Worm (Caenorhabditis elegans) whole organism, young adult: ENCODE results near the gene C06E4.5.

ENCODE experiments used
- D2030.7 ChIP-seq: fragments of 200-800 bp; sonication (Bioruptor generic); IDR thresholded peaks from 2 replicates; pipeline ENCODE4 v1.3.6; 2022; ENCODE audit warnings: missing genetic modification reagents, missing genetic modification characterization, missing compliant biosample characterization
- F10E7.11 ChIP-seq: sonication (generic microtip); optimal IDR thresholded peaks from 2 replicates; lab custom pipeline; 2017; ENCODE audit warnings: mild to moderate bottlenecking, missing genetic modification characterization, moderate library complexity, missing compliant biosample characterization
- F23B12.7 ChIP-seq: sonication (generic microtip); optimal IDR thresholded peaks from 2 replicates; lab custom pipeline; 2017; ENCODE audit warnings: missing genetic modification characterization, mild to moderate bottlenecking, missing compliant biosample characterization, antibody characterized with exemption, moderate library complexity; ENCODE audit not compliant: insufficient read depth
- F49E8.2 ChIP-seq: sonication (generic microtip); optimal IDR thresholded peaks from 3 replicates; lab custom pipeline; 2017; ENCODE audit warnings: missing genetic modification characterization, mild to moderate bottlenecking, missing compliant biosample characterization, antibody characterized with exemption, moderate library complexity; ENCODE audit not compliant: insufficient read depth
- Y53G8AR.9 ChIP-seq: fragments of 200-800 bp; sonication (Bioruptor generic); conservative IDR thresholded peaks from 2 replicates; pipeline ENCODE4 v1.3.6; 2022; ENCODE audit warnings: missing genetic modification reagents, missing genetic modification characterization, missing compliant biosample characterization
- Y56A3A.18 ChIP-seq: fragments of 200-800 bp; sonication (Bioruptor generic); IDR thresholded peaks from 2 replicates; pipeline ENCODE4 v1.3.6; 2022; ENCODE audit warnings: missing genetic modification reagents, missing genetic modification characterization, missing compliant biosample characterization
- ama-1 ChIP-seq, 3 experiments: fragments of 150-350 bp in 1 of 3; sonication (generic microtip) in 2 of 3; optimal IDR thresholded peaks; 2 replicates each; lab custom pipeline; 2014 to 2018; ENCODE audit warnings: missing biosample characterization in 2 of 3, missing genetic modification characterization in 2 of 3, missing genetic modification reagents in 2 of 3
- aptf-2 ChIP-seq: fragments of 200-800 bp; sonication (Bioruptor generic); conservative IDR thresholded peaks from 2 replicates; pipeline ENCODE4 v1.3.6; 2022; ENCODE audit warnings: missing genetic modification reagents, missing genetic modification characterization, missing compliant biosample characterization
- athp-1 ChIP-seq: sonication (generic microtip); optimal IDR thresholded peaks from 2 replicates; lab custom pipeline; 2017; ENCODE audit warnings: mild to moderate bottlenecking, missing genetic modification characterization, missing compliant biosample characterization
- attf-6 ChIP-seq: fragments of 200-800 bp; sonication (Bioruptor generic); IDR thresholded peaks from 2 replicates; pipeline ENCODE4 v1.3.6; 2022; ENCODE audit warnings: missing genetic modification reagents, missing genetic modification characterization, missing compliant biosample characterization
- ceh-91 ChIP-seq: fragments of 200-800 bp; sonication (Bioruptor generic); IDR thresholded peaks from 2 replicates; pipeline ENCODE4 v1.3.6; 2022; ENCODE audit warnings: missing genetic modification reagents, missing genetic modification characterization, missing compliant biosample characterization
- die-1 ChIP-seq: sonication (generic microtip); optimal IDR thresholded peaks from 2 replicates; lab custom pipeline; 2016; ENCODE audit warnings: missing genotype, mild to moderate bottlenecking, missing genetic modification characterization, missing compliant biosample characterization
- dpff-1 ChIP-seq: sonication (generic microtip); optimal IDR thresholded peaks from 2 replicates; lab custom pipeline; 2017; ENCODE audit warnings: mild to moderate bottlenecking, missing genetic modification characterization, missing compliant biosample characterization
- efl-1 ChIP-seq: fragments of 150-350 bp; optimal IDR thresholded peaks from 2 replicates; lab custom pipeline; 2014; ENCODE audit warnings: missing biosample characterization, missing genetic modification reagents, missing genetic modification characterization
- egl-44 ChIP-seq: fragments of 200-800 bp; sonication (Bioruptor generic); IDR thresholded peaks from 2 replicates; pipeline ENCODE4 v1.3.6; 2022; ENCODE audit warnings: missing genetic modification reagents, missing genetic modification characterization, missing compliant biosample characterization
- hmg-1.2 ChIP-seq: fragments of 200-800 bp; sonication (Bioruptor generic); IDR thresholded peaks from 2 replicates; pipeline ENCODE4 v1.3.6; 2022; ENCODE audit warnings: missing genetic modification reagents, missing genetic modification characterization, missing compliant biosample characterization
- hmg-20 ChIP-seq: fragments of 200-800 bp; sonication (Bioruptor generic); IDR thresholded peaks from 2 replicates; pipeline ENCODE4 v1.3.6; 2022; ENCODE audit warnings: missing genetic modification reagents, missing genetic modification characterization, missing compliant biosample characterization
- lsy-27 ChIP-seq: sonication (generic microtip); optimal IDR thresholded peaks from 2 replicates; lab custom pipeline; 2017; ENCODE audit warnings: missing genetic modification characterization, mild to moderate bottlenecking, missing compliant biosample characterization, antibody characterized with exemption, missing genotype, borderline replicate concordance; ENCODE audit not compliant: insufficient read depth
- madf-6 ChIP-seq: fragments of 200-800 bp; sonication (Bioruptor generic); IDR thresholded peaks from 2 replicates; pipeline ENCODE4 v1.3.6; 2022; ENCODE audit warnings: missing genetic modification reagents, missing genetic modification characterization, missing compliant biosample characterization
- madf-8 ChIP-seq: fragments of 200-800 bp; sonication (Bioruptor generic); conservative IDR thresholded peaks from 2 replicates; pipeline ENCODE4 v1.3.6; 2022; ENCODE audit warnings: missing genetic modification reagents, missing genetic modification characterization, missing compliant biosample characterization
- mxl-1 ChIP-seq: sonication (generic microtip); optimal IDR thresholded peaks from 2 replicates; lab custom pipeline; 2016; ENCODE audit warnings: missing genetic modification characterization, missing compliant biosample characterization
- nhr-179 ChIP-seq: sonication (generic microtip); optimal IDR thresholded peaks from 2 replicates; lab custom pipeline; 2016; ENCODE audit warnings: mild to moderate bottlenecking, missing genetic modification characterization, missing compliant biosample characterization
- nhr-80 ChIP-seq: sonication (generic microtip); optimal IDR thresholded peaks from 2 replicates; lab custom pipeline; 2016; ENCODE audit warnings: missing genetic modification characterization, missing compliant biosample characterization
- pha-4 ChIP-seq: fragments of 150-350 bp; sonication (generic microtip); optimal IDR thresholded peaks from 2 replicates; lab custom pipeline; 2014; ENCODE audit warnings: missing biosample characterization, missing genetic modification reagents, missing genetic modification characterization
- snpc-1.1 ChIP-seq: sonication (generic microtip); optimal IDR thresholded peaks from 2 replicates; lab custom pipeline; 2017; ENCODE audit warnings: missing genetic modification characterization, mild to moderate bottlenecking, missing compliant biosample characterization, antibody characterized with exemption, moderate library complexity, missing genotype, missing genetic modification reagents; ENCODE audit not compliant: insufficient read depth
- snpc-1.3 ChIP-seq: sonication (generic microtip); optimal IDR thresholded peaks from 2 replicates; lab custom pipeline; 2017; ENCODE audit warnings: missing genetic modification characterization, mild to moderate bottlenecking, missing compliant biosample characterization, antibody characterized with exemption, moderate library complexity, missing genotype, missing genetic modification reagents; ENCODE audit not compliant: insufficient read depth
- tbx-9 ChIP-seq: sonication (generic microtip); optimal IDR thresholded peaks from 2 replicates; lab custom pipeline; 2016; ENCODE audit warnings: borderline replicate concordance, missing genetic modification characterization, inconsistent platforms, missing compliant biosample characterization
- unc-130 ChIP-seq: sonication (generic microtip); optimal IDR thresholded peaks from 2 replicates; lab custom pipeline; 2016; ENCODE audit warnings: missing genetic modification reagents, missing genetic modification characterization, missing compliant biosample characterization
- xnd-1 ChIP-seq: sonication (generic microtip); optimal IDR thresholded peaks from 2 replicates; lab custom pipeline; 2016; ENCODE audit warnings: missing genotype, missing genetic modification reagents, missing genetic modification characterization, missing compliant biosample characterization

C06E4.5 gene

ce11 chrIV:7211313-7211712, 43.5 kb upstream of the C06E4.5 start:
- TF ChIP-seq die-1 (tag; lab: Kevin White, UChicago), result peak; percentile 5
- TF ChIP-seq aptf-2 (GFP tag; lab: Robert Waterston, UW), result peak; percentile 83
- peak; percentile 67 for TF ChIP-seq madf-8
- no peak for TF ChIP-seq dpff-1 (tag; lab: Kevin White, UChicago)
- TF ChIP-seq attf-6 (GFP tag; lab: Robert Waterston, UW), result no peak
- TF ChIP-seq madf-6 (GFP tag; lab: Robert Waterston, UW), result peak; percentile 90
- peak; percentile 81 for TF ChIP-seq efl-1 (GFP tag; lab: Kevin White, UChicago)
- peak; percentile 42 for TF ChIP-seq xnd-1 (tag; lab: Kevin White, UChicago)
- 0 out of 2 replicates have a peak, but pooled peaks have one; percentile 16 for TF ChIP-seq ceh-91 (GFP tag; lab: Robert Waterston, UW)
- peak; percentile 38; the same call in 1 of the 2 replicates for TF ChIP-seq hmg-1.2

ce11 chrIV:7212769-7213168, 42.0 kb upstream of the C06E4.5 start:
- TF ChIP-seq nhr-80 (tag; lab: Kevin White, UChicago) (peak; percentile 37), ama-1 (optimal IDR thresholded peaks at IDR 0.05; lab: Kevin White, UChicago) (no peak), ama-1 (GFP tag; optimal IDR thresholded peaks at IDR 0.05; lab: Kevin White, UChicago) (no peak), F49E8.2 (no peak), unc-130 (no peak)

- no peak for TF ChIP-seq ama-1 (optimal IDR thresholded peaks at IDR 0.05; lab: Kevin White, UChicago)
- TF ChIP-seq ama-1 (GFP tag; optimal IDR thresholded peaks at IDR 0.05; lab: Kevin White, UChicago), result no peak
- no peak for TF ChIP-seq hmg-20 (GFP tag; lab: Robert Waterston, UW)
Observed at ce11 chrIV:7216210-7216609, 38.6 kb upstream of the C06E4.5 start.

ce11 chrIV:7219398-7220087, 35.2 kb upstream of the C06E4.5 start, which contains the start of the genes glb-23 and R13A1.1:
TSS of gene glb-23 (minus strand) at chrIV:7219498.
TSS of gene R13A1.1 (plus strand) at chrIV:7220037.
- TF ChIP-seq pha-4 (tag; lab: Kevin White, UChicago) (no peak), snpc-1.1 (tag; lab: Kevin White, UChicago) (no peak), D2030.7 (GFP tag; lab: Robert Waterston, UW) (no peak), mxl-1 (no peak), athp-1 (tag; lab: Kevin White, UChicago) (no peak), ama-1 (optimal IDR thresholded peaks at IDR 0.05; lab: Kevin White, UChicago) (no peak), ama-1 (GFP tag; optimal IDR thresholded peaks at IDR 0.05; lab: Kevin White, UChicago) (no peak), efl-1 (GFP tag; lab: Kevin White, UChicago) (no peak), tbx-9 (tag; lab: Kevin White, UChicago) (no peak), Y56A3A.18 (GFP tag; lab: Robert Waterston, UW) (no peak), nhr-179 (tag; lab: Kevin White, UChicago) (no peak), xnd-1 (tag; lab: Kevin White, UChicago) (no peak), ceh-91 (GFP tag; lab: Robert Waterston, UW) (no peak), egl-44 (GFP tag; lab: Robert Waterston, UW) (no peak), F10E7.11 (tag; lab: Kevin White, UChicago) (no peak), snpc-1.3 (tag; lab: Kevin White, UChicago) (no peak), Y53G8AR.9 (GFP tag; lab: Robert Waterston, UW) (no peak), F23B12.7 (tag; lab: Kevin White, UChicago) (no peak), lsy-27 (tag; lab: Kevin White, UChicago) (no peak)
- TF ChIP-seq, all 124 proteins: peak for 0
